Worm (Caenorhabditis elegans): ENCODE data around the gene C47A10.16.

ce11 chrV:17798789-17799188, 33.8 kb upstream of the C47A10.16 start, which contains the start of gene srx-18:
- TF ChIP-seq unc-130 (GFP tag; optimal IDR thresholded peaks at IDR 0.05) (no peak), bed-1 (GFP tag; IDR thresholded peaks at IDR 0.05) (no peak)

All from whole organism, young adult.